Worm (Caenorhabditis elegans) whole organism, L2 larva: ENCODE measurements around the gene F21H7.12.

Experiments
- C34F6.9 ChIP-seq: fragments of 150-350 bp; optimal IDR thresholded peaks from 2 replicates; lab custom pipeline; 2014; ENCODE audit warnings: missing biosample characterization, missing genetic modification characterization
- ama-1 ChIP-seq: fragments of 150-350 bp; optimal IDR thresholded peaks from 2 replicates; lab custom pipeline; 2018; ENCODE audit warnings: inconsistent platforms
- ceh-16 ChIP-seq: fragments of 150-350 bp; optimal IDR thresholded peaks from 2 replicates; lab custom pipeline; 2014; ENCODE audit warnings: missing biosample characterization, missing genetic modification characterization
- dmd-4 ChIP-seq: sonication (generic microtip); optimal IDR thresholded peaks from 2 replicates; lab custom pipeline; 2017; ENCODE audit warnings: missing biosample characterization, missing genetic modification characterization
- egl-27 ChIP-seq: sonication (generic microtip); optimal IDR thresholded peaks from 3 replicates; lab custom pipeline; 2017; ENCODE audit warnings: missing biosample characterization, missing genetic modification reagents, missing genetic modification characterization
- fos-1 ChIP-seq: fragments of 150-350 bp; optimal IDR thresholded peaks from 2 replicates; lab custom pipeline; 2014; ENCODE audit warnings: missing biosample characterization, missing genetic modification characterization
- gmeb-1 ChIP-seq: fragments of 150-350 bp; optimal IDR thresholded peaks from 2 replicates; lab custom pipeline; 2014; ENCODE audit warnings: missing biosample characterization, missing genetic modification characterization
- lin-11 ChIP-seq: fragments of 150-350 bp; sonication (generic microtip); optimal IDR thresholded peaks from 2 replicates; lab custom pipeline; 2014; ENCODE audit warnings: missing biosample characterization, missing genetic modification characterization, inconsistent platforms, mixed read lengths
- lin-39 ChIP-seq: fragments of 150-350 bp; optimal IDR thresholded peaks from 2 replicates; lab custom pipeline; 2014; ENCODE audit warnings: missing biosample characterization, missing genetic modification reagents, missing genetic modification characterization
- lsy-2 ChIP-seq, 2 experiments: fragments of 150-350 bp in 1 of 2; sonication (generic microtip) in 1 of 2; optimal IDR thresholded peaks; 2 replicates each; lab custom pipeline; 2014 to 2017; ENCODE audit warnings: missing biosample characterization in 2 of 2, missing genetic modification characterization in 2 of 2
- mdl-1 ChIP-seq, 2 experiments: fragments of 150-350 bp in 1 of 2; sonication (generic microtip) in 1 of 2; optimal IDR thresholded peaks; 2 replicates each; lab custom pipeline; 2017; ENCODE audit warnings: missing biosample characterization in 2 of 2, missing genetic modification characterization in 2 of 2
- nhr-12 ChIP-seq: fragments of 150-350 bp; optimal IDR thresholded peaks from 2 replicates; lab custom pipeline; 2014; ENCODE audit warnings: missing biosample characterization, missing genetic modification characterization
- skn-1 ChIP-seq: sonication (generic microtip); optimal IDR thresholded peaks from 2 replicates; lab custom pipeline; 2017; ENCODE audit warnings: missing biosample characterization, missing genetic modification characterization
- unc-62 ChIP-seq: fragments of 150-350 bp; optimal IDR thresholded peaks from 2 replicates; lab custom pipeline; 2014; ENCODE audit warnings: missing biosample characterization, missing genetic modification reagents, missing genetic modification characterization

DNA sequence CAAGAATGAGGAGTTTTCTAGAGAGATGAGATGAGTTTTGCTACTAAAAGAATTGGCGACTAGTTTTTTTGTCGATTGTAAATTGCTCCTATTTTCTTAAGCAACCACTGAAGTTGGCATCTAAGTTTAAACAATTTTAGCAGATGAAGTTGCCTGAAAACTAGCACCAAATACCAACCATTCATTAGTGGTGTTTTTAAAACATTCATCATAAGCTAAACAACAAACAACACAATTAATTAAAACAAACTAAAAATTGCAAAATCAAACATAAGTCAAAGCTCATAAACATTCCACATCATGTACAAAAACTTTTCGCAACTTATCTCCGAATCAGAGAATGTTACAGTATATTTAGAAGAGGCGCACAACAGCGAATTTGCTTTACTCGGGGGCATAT, 47.9 kb upstream of the F21H7.12 start, which contains the start of gene srz-13:
- TF ChIP-seq mdl-1 (tag; optimal IDR thresholded peaks at IDR 0.05; lab: Kevin White, UChicago) = no peak
- TF ChIP-seq lin-11 (tag; lab: Kevin White, UChicago) = no peak
- TF ChIP-seq skn-1 = no peak
- TF ChIP-seq ama-1 = no peak
- TF ChIP-seq unc-62 = no peak
- TF ChIP-seq lin-39 (tag; lab: Kevin White, UChicago) = no peak
- no peak for TF ChIP-seq gmeb-1 (tag; lab: Kevin White, UChicago)
- no peak for TF ChIP-seq egl-27 (tag; lab: Kevin White, UChicago)
- TF ChIP-seq fos-1 (tag; lab: Kevin White, UChicago) = no peak
- no peak for TF ChIP-seq lsy-2 (tag; optimal IDR thresholded peaks at IDR 0.05; lab: Kevin White, UChicago)
- no peak for TF ChIP-seq dmd-4 (tag; lab: Kevin White, UChicago)
- no peak for TF ChIP-seq C34F6.9 (tag; lab: Kevin White, UChicago)
- TF ChIP-seq nhr-12 (tag; lab: Kevin White, UChicago) = no peak
- TF ChIP-seq ceh-16 (tag; lab: Kevin White, UChicago) = no peak
